Worm (Caenorhabditis elegans) whole organism, L1 larva: ENCODE results near the gene F13H10.3.

Source experiments
- C04F5.9 ChIP-seq: sonication (generic microtip); optimal IDR thresholded peaks from 2 replicates; lab custom pipeline; 2016; ENCODE audit warnings: missing genetic modification characterization, missing compliant biosample characterization
- C16A3.4 ChIP-seq: fragments of 150-350 bp; optimal IDR thresholded peaks from 2 replicates; lab custom pipeline; 2014; ENCODE audit warnings: missing biosample characterization, missing genetic modification characterization
- C34B4.2 ChIP-seq: sonication (generic microtip); optimal IDR thresholded peaks from 2 replicates; lab custom pipeline; 2017; ENCODE audit warnings: mild to moderate bottlenecking, missing genetic modification characterization, missing compliant biosample characterization
- F16B12.6 ChIP-seq: fragments of 150-350 bp; optimal IDR thresholded peaks from 2 replicates; lab custom pipeline; 2014; ENCODE audit warnings: missing biosample characterization, missing genetic modification characterization
- Y116A8C.19 ChIP-seq: sonication (generic microtip); optimal IDR thresholded peaks from 2 replicates; lab custom pipeline; 2016; ENCODE audit warnings: missing compliant biosample characterization, missing genetic modification characterization, borderline replicate concordance
- aha-1 ChIP-seq: fragments of 150-350 bp; optimal IDR thresholded peaks from 2 replicates; lab custom pipeline; 2014; ENCODE audit warnings: missing biosample characterization, missing genetic modification characterization
- alr-1 ChIP-seq: fragments of 200-800 bp; sonication (Bioruptor generic); optimal IDR thresholded peaks from 2 replicates; lab custom pipeline; 2018; ENCODE audit warnings: borderline replicate concordance, mild to moderate bottlenecking, missing genetic modification characterization, missing compliant biosample characterization
- aly-2 ChIP-seq: fragments of 150-350 bp; optimal IDR thresholded peaks from 2 replicates; lab custom pipeline; 2014; ENCODE audit warnings: missing biosample characterization, missing genetic modification characterization
- blmp-1 ChIP-seq: fragments of 150-350 bp; optimal IDR thresholded peaks from 2 replicates; lab custom pipeline; 2014; ENCODE audit warnings: missing biosample characterization, missing genetic modification characterization
- ces-1 ChIP-seq: fragments of 150-350 bp; optimal IDR thresholded peaks from 2 replicates; lab custom pipeline; 2014; ENCODE audit warnings: missing biosample characterization, missing genetic modification reagents, missing genetic modification characterization
- dsc-1 ChIP-seq: sonication (generic microtip); optimal IDR thresholded peaks from 2 replicates; lab custom pipeline; 2016; ENCODE audit warnings: mild to moderate bottlenecking, missing genetic modification characterization, missing compliant biosample characterization
- efl-1 ChIP-seq, 4 experiments: fragments of 150-350 bp; optimal IDR thresholded peaks in 3 of 4; peaks in 1 of 4; 1 replicate in 1 of 4; 2 replicates in 3 of 4; lab custom pipeline; 2014; ENCODE audit warnings: missing biosample characterization in 2 of 4, missing genetic modification characterization in 2 of 4, missing genetic modification reagents in 2 of 4
- efl-3 ChIP-seq: fragments of 200-800 bp; sonication (Bioruptor generic); optimal IDR thresholded peaks from 2 replicates; lab custom pipeline; 2018; ENCODE audit warnings: mild to moderate bottlenecking, missing genetic modification characterization, missing compliant biosample characterization
- egl-13 ChIP-seq: sonication (generic microtip); optimal IDR thresholded peaks from 2 replicates; lab custom pipeline; 2016; ENCODE audit warnings: missing genotype, missing genetic modification reagents, missing genetic modification characterization, missing compliant biosample characterization
- elt-2 ChIP-seq: sonication (generic microtip); optimal IDR thresholded peaks from 2 replicates; lab custom pipeline; 2016; ENCODE audit warnings: missing genetic modification characterization, mild to moderate bottlenecking, inconsistent platforms, missing compliant biosample characterization, missing genetic modification reagents
- elt-3 ChIP-seq, 6 experiments: fragments of 150-350 bp in 1 of 6; sonication (generic microtip); optimal IDR thresholded peaks; 2 replicates each; lab custom pipeline; 2017 to 2018; ENCODE audit warnings: missing biosample characterization in 6 of 6, missing genetic modification characterization in 6 of 6, inconsistent platforms in 1 of 6
- fkh-10 ChIP-seq: sonication (generic microtip); optimal IDR thresholded peaks from 2 replicates; lab custom pipeline; 2017; ENCODE audit warnings: missing biosample characterization, missing genetic modification reagents, missing genetic modification characterization
- fkh-4 ChIP-seq: sonication (generic microtip); optimal IDR thresholded peaks from 2 replicates; lab custom pipeline; 2016; ENCODE audit warnings: missing compliant biosample characterization, missing genetic modification characterization, borderline replicate concordance
- fkh-8 ChIP-seq: sonication (generic microtip); optimal IDR thresholded peaks from 2 replicates; lab custom pipeline; 2016; ENCODE audit warnings: mild to moderate bottlenecking, missing genetic modification characterization, missing compliant biosample characterization
- fos-1 ChIP-seq: fragments of 150-350 bp; optimal IDR thresholded peaks from 2 replicates; lab custom pipeline; 2014; ENCODE audit warnings: missing biosample characterization, missing genetic modification characterization
- irx-1 ChIP-seq: sonication (generic microtip); optimal IDR thresholded peaks from 2 replicates; lab custom pipeline; 2016; ENCODE audit warnings: missing genetic modification characterization, missing compliant biosample characterization
- isw-1 ChIP-seq: fragments of 200-800 bp; sonication (Bioruptor generic); IDR thresholded peaks from 2 replicates; pipeline ENCODE4 v1.3.6; 2022; ENCODE audit warnings: missing genetic modification characterization, missing compliant biosample characterization
- lin-15B ChIP-seq: fragments of 150-350 bp; sonication (generic microtip); optimal IDR thresholded peaks from 3 replicates; lab custom pipeline; 2014; ENCODE audit warnings: missing biosample characterization, missing genetic modification characterization
- lin-35 ChIP-seq, 2 experiments: fragments of 150-350 bp; optimal IDR thresholded peaks; 2 replicates each; lab custom pipeline; 2014; ENCODE audit warnings: missing biosample characterization in 2 of 2, missing genetic modification characterization in 2 of 2, missing genetic modification reagents in 2 of 2
- lir-3 ChIP-seq: sonication (generic microtip); optimal IDR thresholded peaks from 2 replicates; lab custom pipeline; 2016; ENCODE audit warnings: mild to moderate bottlenecking, missing genetic modification characterization, moderate library complexity, missing compliant biosample characterization; ENCODE audit not compliant: poor library complexity
- lsy-2 ChIP-seq, 2 experiments: fragments of 150-350 bp; optimal IDR thresholded peaks; 2 replicates each; lab custom pipeline; 2014; ENCODE audit warnings: missing biosample characterization in 2 of 2, missing genetic modification characterization in 2 of 2
- mef-2 ChIP-seq: fragments of 150-350 bp; optimal IDR thresholded peaks from 2 replicates; lab custom pipeline; 2014; ENCODE audit warnings: missing biosample characterization, missing genetic modification characterization
- mep-1 ChIP-seq: fragments of 150-350 bp; optimal IDR thresholded peaks from 2 replicates; lab custom pipeline; 2014; ENCODE audit warnings: missing biosample characterization, missing genetic modification characterization
- nhr-11 ChIP-seq: fragments of 150-350 bp; optimal IDR thresholded peaks from 2 replicates; lab custom pipeline; 2014; ENCODE audit warnings: missing biosample characterization, missing genetic modification characterization
- nhr-19 ChIP-seq: fragments of 200-800 bp; sonication (Bioruptor generic); conservative IDR thresholded peaks from 2 replicates; pipeline ENCODE4 v1.3.6; 2022; ENCODE audit warnings: missing genetic modification characterization, missing compliant biosample characterization
- nhr-71 ChIP-seq: sonication (generic microtip); optimal IDR thresholded peaks from 2 replicates; lab custom pipeline; 2016; ENCODE audit warnings: mild to moderate bottlenecking, missing genetic modification characterization, moderate library complexity, missing compliant biosample characterization
- nhr-90 ChIP-seq: sonication (generic microtip); optimal IDR thresholded peaks from 2 replicates; lab custom pipeline; 2016; ENCODE audit warnings: mild to moderate bottlenecking, missing genetic modification characterization, missing compliant biosample characterization; ENCODE audit not compliant: poor library complexity
- pqm-1 ChIP-seq: sonication (generic microtip); optimal IDR thresholded peaks from 3 replicates; lab custom pipeline; 2017; ENCODE audit warnings: missing biosample characterization, missing genetic modification characterization
- rnt-1 ChIP-seq: sonication (generic microtip); optimal IDR thresholded peaks from 2 replicates; lab custom pipeline; 2016; ENCODE audit warnings: mild to moderate bottlenecking, missing genetic modification characterization, moderate library complexity, missing compliant biosample characterization
- skn-1 ChIP-seq: fragments of 150-350 bp; optimal IDR thresholded peaks from 2 replicates; lab custom pipeline; 2014; ENCODE audit warnings: missing biosample characterization, missing genetic modification characterization
- snpc-4 ChIP-seq: fragments of 150-350 bp; optimal IDR thresholded peaks from 2 replicates; lab custom pipeline; 2014; ENCODE audit warnings: missing biosample characterization, missing genetic modification characterization
- snu-23 ChIP-seq: sonication (generic microtip); optimal IDR thresholded peaks from 2 replicates; lab custom pipeline; 2016; ENCODE audit warnings: missing genetic modification characterization, missing compliant biosample characterization
- sox-4 ChIP-seq: sonication (generic microtip); optimal IDR thresholded peaks from 2 replicates; lab custom pipeline; 2016; ENCODE audit warnings: missing genetic modification characterization, missing compliant biosample characterization
- sptf-1 ChIP-seq: fragments of 150-350 bp; optimal IDR thresholded peaks from 2 replicates; lab custom pipeline; 2014; ENCODE audit warnings: missing biosample characterization, missing genetic modification characterization
- sup-37 ChIP-seq: fragments of 200-800 bp; sonication (Bioruptor generic); optimal IDR thresholded peaks from 2 replicates; lab custom pipeline; 2018; ENCODE audit warnings: mild to moderate bottlenecking, missing genetic modification characterization, missing compliant biosample characterization
- swsn-7 ChIP-seq: sonication (generic microtip); optimal IDR thresholded peaks from 2 replicates; lab custom pipeline; 2016; ENCODE audit warnings: missing genetic modification characterization, missing compliant biosample characterization
- tbx-2 ChIP-seq: sonication (generic microtip); optimal IDR thresholded peaks from 2 replicates; lab custom pipeline; 2016; ENCODE audit warnings: missing genetic modification characterization, missing compliant biosample characterization
- unc-98 ChIP-seq: fragments of 200-800 bp; sonication (Bioruptor generic); IDR thresholded peaks from 2 replicates; pipeline ENCODE4 v1.3.6; 2022; ENCODE audit warnings: missing genetic modification characterization, missing compliant biosample characterization
- xbp-1 ChIP-seq: sonication (generic microtip); optimal IDR thresholded peaks from 2 replicates; lab custom pipeline; 2016; ENCODE audit warnings: missing genetic modification characterization, missing compliant biosample characterization
- zag-1 ChIP-seq: fragments of 150-350 bp; optimal IDR thresholded peaks from 2 replicates; lab custom pipeline; 2014; ENCODE audit warnings: missing biosample characterization, missing genetic modification characterization

Gene F13H10.3

DNA sequence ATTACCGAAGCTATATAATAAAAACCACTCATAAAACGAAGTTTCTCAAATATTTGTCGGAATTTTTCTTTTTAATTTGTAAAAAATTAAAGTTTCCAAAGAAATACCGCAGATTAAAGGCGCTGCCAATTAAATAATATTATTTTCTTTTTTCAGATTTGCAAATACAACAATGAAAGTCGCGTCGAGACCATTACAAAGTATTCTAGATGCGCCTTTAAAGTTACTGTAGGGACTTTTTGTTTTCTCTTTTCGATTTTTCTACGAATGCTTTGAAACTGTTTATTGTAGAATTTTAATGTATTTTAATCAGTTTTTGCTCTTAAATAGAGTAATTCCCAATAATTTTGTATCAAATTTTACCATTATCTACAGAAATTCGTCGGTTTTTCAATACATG lies 22.5 kb upstream of the F13H10.3 start:
- TF ChIP-seq pqm-1 (tag; lab: Kevin White, UChicago) = no peak
- TF ChIP-seq unc-98 (GFP tag; lab: Robert Waterston, UW) = no peak
- TF ChIP-seq aly-2 (tag; lab: Kevin White, UChicago) = no peak
- no peak for TF ChIP-seq xbp-1 (tag; lab: Kevin White, UChicago)
- no peak for TF ChIP-seq sup-37
- no peak for TF ChIP-seq skn-1
- no peak for TF ChIP-seq fos-1 (tag; lab: Kevin White, UChicago)
- TF ChIP-seq fkh-10 = no peak
- TF ChIP-seq nhr-19 = no peak
- TF ChIP-seq C34B4.2 (tag; lab: Kevin White, UChicago) = no peak
- no peak for TF ChIP-seq lin-35 (GFP tag; optimal IDR thresholded peaks at IDR 0.05; lab: Kevin White, UChicago)
- no peak for TF ChIP-seq fkh-8 (tag; lab: Kevin White, UChicago)
- TF ChIP-seq sptf-1 (tag; lab: Kevin White, UChicago) = no peak
- TF ChIP-seq Y116A8C.19 (tag; lab: Kevin White, UChicago) = no peak
- TF ChIP-seq efl-1 (optimal IDR thresholded peaks at IDR 0.05; lab: Kevin White, UChicago) = no peak
- TF ChIP-seq efl-1 (GFP tag; optimal IDR thresholded peaks at IDR 0.05 in 1 of 2; lab: Kevin White, UChicago) = no peak
- TF ChIP-seq irx-1 (tag; lab: Kevin White, UChicago) = no peak
- TF ChIP-seq F16B12.6 (tag; lab: Kevin White, UChicago) = no peak
- TF ChIP-seq lir-3 (tag; lab: Kevin White, UChicago) = no peak
- no peak for TF ChIP-seq mep-1 (tag; lab: Kevin White, UChicago)

DNA sequence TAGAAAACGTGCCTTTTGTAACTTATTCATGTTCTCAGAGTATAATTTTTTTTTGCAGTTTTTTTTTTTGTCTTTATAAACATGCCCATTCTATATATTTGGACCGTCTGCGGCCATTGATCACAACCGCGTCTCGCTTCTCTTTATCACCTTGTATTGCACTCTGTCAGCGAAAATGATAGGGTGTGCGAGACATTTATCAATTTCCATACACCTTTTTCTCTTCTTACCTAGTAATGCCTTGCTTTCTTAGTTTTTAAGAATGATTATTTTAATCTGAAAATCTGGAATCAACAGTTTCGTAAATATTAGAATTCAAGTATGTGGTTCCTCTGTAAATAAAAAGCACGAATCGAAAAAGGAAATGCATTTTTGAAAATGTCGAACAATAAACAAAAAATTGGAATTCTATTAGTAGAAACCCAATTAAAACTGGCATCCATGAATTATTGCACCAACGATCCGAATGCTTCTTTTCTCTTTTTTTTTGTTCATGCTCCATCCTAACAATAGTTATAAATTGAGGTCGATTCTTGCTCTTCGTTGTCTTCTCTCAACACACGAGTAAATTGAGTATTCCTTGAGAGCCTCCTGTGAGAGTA lies 21.5 kb upstream of the F13H10.3 start:
- TF ChIP-seq dsc-1 (tag; lab: Kevin White, UChicago) = no peak
- TF ChIP-seq lsy-2 (tag; optimal IDR thresholded peaks at IDR 0.05; lab: Kevin White, UChicago) = no peak
- TF ChIP-seq elt-2 (tag; lab: Kevin White, UChicago) = peak; percentile 12
- no peak for TF ChIP-seq C16A3.4 (tag; lab: Kevin White, UChicago)
- no peak for TF ChIP-seq ces-1 (GFP tag; lab: Kevin White, UChicago)
- TF ChIP-seq nhr-71 (tag; lab: Kevin White, UChicago) = peak; percentile 9
- TF ChIP-seq nhr-90 (tag; lab: Kevin White, UChicago) = peak; percentile 17
- no peak for TF ChIP-seq isw-1 (GFP tag; lab: Robert Waterston, UW)
- peak; percentile 76 for TF ChIP-seq zag-1 (tag; lab: Kevin White, UChicago)
- TF ChIP-seq C04F5.9 (tag; lab: Kevin White, UChicago) = no peak
- no peak for TF ChIP-seq swsn-7 (tag; lab: Kevin White, UChicago)
- TF ChIP-seq efl-1 (optimal IDR thresholded peaks at IDR 0.05; lab: Kevin White, UChicago) = no peak
- peak in 1 of 2 experiments; percentile 32 for TF ChIP-seq efl-1 (GFP tag; optimal IDR thresholded peaks at IDR 0.05 in 1 of 2; lab: Kevin White, UChicago)
- TF ChIP-seq mep-1 (tag; lab: Kevin White, UChicago) = no peak
- no peak for TF ChIP-seq unc-98 (GFP tag; lab: Robert Waterston, UW)
- TF ChIP-seq blmp-1 (tag; lab: Kevin White, UChicago) = no peak
- TF ChIP-seq C34B4.2 (tag; lab: Kevin White, UChicago) = no peak
- TF ChIP-seq mef-2 = no peak
- TF ChIP-seq lin-15B = no peak

ce11 chrIV:11036222-11036621 lies 20.5 kb upstream of the F13H10.3 start, which contains the start of gene fkb-1:
TSS of gene fkb-1 (plus strand) at chrIV:11036582.
- peak; percentile 86 for TF ChIP-seq snu-23
- TF ChIP-seq nhr-11 (tag; lab: Kevin White, UChicago) = peak; percentile 45
- peak; percentile 76 for TF ChIP-seq tbx-2 (tag; lab: Kevin White, UChicago)
- TF ChIP-seq sup-37 = no peak
- peak; percentile 12 for TF ChIP-seq snpc-4 (tag; lab: Kevin White, UChicago)
- peak; percentile 19 for TF ChIP-seq sox-4
- peak; percentile 13 for TF ChIP-seq lir-3 (tag; lab: Kevin White, UChicago)
- no peak for TF ChIP-seq efl-3 (GFP tag; lab: Kevin White, UChicago)
- no peak for TF ChIP-seq aha-1
- TF ChIP-seq alr-1 = no peak
- TF ChIP-seq efl-1 (optimal IDR thresholded peaks at IDR 0.05; lab: Kevin White, UChicago) = peak; percentile 66 to 78
- TF ChIP-seq efl-1 (GFP tag; optimal IDR thresholded peaks at IDR 0.05 in 1 of 2; lab: Kevin White, UChicago) = peak; percentile 68 to 96
- peak; percentile 79 for TF ChIP-seq swsn-7 (tag; lab: Kevin White, UChicago)
- peak; percentile 43 for TF ChIP-seq isw-1 (GFP tag; lab: Robert Waterston, UW)
- TF ChIP-seq elt-3 (tag; optimal IDR thresholded peaks at IDR 0.05; lab: Kevin White, UChicago) = peak in 1 of 6 experiments; percentile 45
- peak; percentile 47 for TF ChIP-seq F16B12.6 (tag; lab: Kevin White, UChicago)
- TF ChIP-seq rnt-1 = peak; percentile 74
- TF ChIP-seq nhr-71 (tag; lab: Kevin White, UChicago) = peak; percentile 82
- TF ChIP-seq dsc-1 (tag; lab: Kevin White, UChicago) = peak; percentile 61
- TF ChIP-seq egl-13 (tag; lab: Kevin White, UChicago) = peak; percentile 47
- TF ChIP-seq elt-2 (tag; lab: Kevin White, UChicago) = peak; percentile 3
- no peak for TF ChIP-seq C34B4.2 (tag; lab: Kevin White, UChicago)
- peak; percentile 6 for TF ChIP-seq lin-15B
- TF ChIP-seq mep-1 (tag; lab: Kevin White, UChicago) = peak; percentile 83
- peak; percentile 55 for TF ChIP-seq nhr-90 (tag; lab: Kevin White, UChicago)
- TF ChIP-seq Y116A8C.19 (tag; lab: Kevin White, UChicago) = no peak
- TF ChIP-seq fkh-4 (tag; lab: Kevin White, UChicago) = no peak
